Fruit fly (Drosophila melanogaster): ENCODE measurements around the gene Rchy1.
A peak's percentile ranks its signal among the peaks of the same experiment; 100 is the strongest.

The Rchy1 gene

dm6 chr2L:6465497-6465896 lies at the start of gene Rchy1:
Gene Rchy1, minus strand, starts transcription at chr2L:6465669.
- TF ChIP-seq CG11617 (GFP tag; optimal IDR thresholded peaks at IDR 0.05) (no peak), bab1 (GFP tag; optimal IDR thresholded peaks at IDR 0.05) (peak; percentile 53), cic (GFP tag; optimal IDR thresholded peaks at IDR 0.05) (peak; percentile 30), Crg-1 (GFP tag; optimal IDR thresholded peaks at IDR 0.05) (no peak)

- TF ChIP-seq CG7101 (tag; optimal IDR thresholded peaks at IDR 0.05) (no peak), CG12768 (GFP tag; optimal IDR thresholded peaks at IDR 0.05) (peak; percentile 51)
Measured at dm6 chr2L:6513948-6514347, 48.5 kb upstream of the Rchy1 start.

DNA sequence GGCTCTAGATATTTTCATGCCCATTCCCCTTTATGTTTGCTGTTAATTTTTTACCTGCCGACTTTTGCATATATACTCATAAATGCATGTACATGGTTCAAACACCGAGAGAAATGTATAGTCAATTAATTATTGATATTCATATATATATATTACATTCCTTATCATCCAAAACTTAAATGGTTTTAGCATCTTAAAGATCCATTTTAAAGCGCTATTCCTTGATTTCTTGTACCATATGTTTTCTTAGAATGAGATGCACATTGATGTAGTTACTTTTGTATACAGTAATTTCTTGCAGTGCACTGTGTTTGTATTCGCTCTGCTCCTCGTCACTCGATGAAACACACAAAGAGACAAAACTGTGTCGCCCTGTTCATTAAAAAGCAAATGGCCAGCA lies 43.2 kb upstream of the Rchy1 start:
- TF ChIP-seq toe (GFP tag; optimal IDR thresholded peaks at IDR 0.05) (no peak), Crg-1 (GFP tag; optimal IDR thresholded peaks at IDR 0.05) (no peak), Mnt (GFP tag; optimal IDR thresholded peaks at IDR 0.05) (no peak), CG12768 (GFP tag; optimal IDR thresholded peaks at IDR 0.05) (no peak), cnc (optimal IDR thresholded peaks at IDR 0.05) (no peak), CG1620 (GFP tag; optimal IDR thresholded peaks at IDR 0.05) (no peak)

DNA sequence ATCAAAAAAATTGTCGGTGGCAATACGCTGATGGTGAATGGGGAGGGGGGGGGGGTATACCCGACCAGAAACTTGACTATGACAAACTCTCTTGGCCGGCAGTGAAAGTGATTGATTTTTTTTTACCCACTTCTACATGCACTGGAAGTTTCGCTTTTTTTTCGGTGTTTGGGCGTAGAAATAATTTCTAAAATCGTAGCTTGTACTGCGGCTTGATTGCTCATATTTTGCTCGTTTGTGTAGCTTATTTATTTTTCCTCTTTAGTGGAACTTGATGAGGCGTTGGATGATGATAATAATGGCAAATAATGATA lies 38.2 kb upstream of the Rchy1 start:
- TF ChIP-seq CG12768 (GFP tag; optimal IDR thresholded peaks at IDR 0.05) (no peak), CG1620 (GFP tag; optimal IDR thresholded peaks at IDR 0.05) (no peak), pad (GFP tag; optimal IDR thresholded peaks at IDR 0.05) (no peak)

DNA sequence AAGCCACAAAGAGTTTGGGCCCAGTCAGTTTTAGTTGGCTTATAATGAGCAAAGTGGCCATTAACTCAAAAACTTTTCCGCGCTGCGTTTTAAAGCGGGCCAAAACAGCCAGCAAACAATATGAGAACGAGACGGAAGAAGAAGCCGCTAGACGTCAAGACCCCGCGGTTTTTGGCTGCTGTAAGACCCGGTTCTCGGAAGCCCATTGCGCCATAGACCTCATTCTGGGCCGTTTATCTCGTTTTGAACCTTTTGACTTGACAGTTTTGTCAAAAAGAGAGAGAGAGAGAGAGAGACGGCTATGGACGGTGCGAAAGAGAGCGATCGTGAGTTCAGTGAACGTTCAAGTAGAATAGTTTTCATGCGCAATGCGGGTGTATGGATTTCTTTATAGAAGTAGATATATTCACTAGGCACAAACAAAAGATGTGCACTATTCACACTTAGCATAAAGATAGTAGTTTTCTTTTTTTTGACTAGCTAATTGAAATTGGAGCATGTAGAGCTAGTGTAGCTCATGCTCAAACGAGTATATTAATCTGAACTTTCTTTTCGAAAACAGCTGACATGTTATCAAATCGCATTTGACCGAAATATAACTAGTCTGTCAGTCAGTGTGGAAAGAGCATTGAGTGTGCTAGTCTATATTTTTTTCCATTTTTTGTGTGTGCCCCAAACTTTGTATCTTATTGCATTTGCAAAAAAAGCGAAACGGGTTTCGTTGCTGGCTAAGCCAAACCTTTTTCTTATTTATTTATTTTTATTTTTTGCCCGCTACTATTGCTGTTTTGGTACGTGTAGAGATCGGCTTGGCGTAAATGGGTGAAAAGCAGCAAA lies 37.6 kb upstream of the Rchy1 start:
- no peak for TF ChIP-seq CG33017 (tag; optimal IDR thresholded peaks at IDR 0.05)
- no peak for TF ChIP-seq pad (GFP tag; optimal IDR thresholded peaks at IDR 0.05)
- TF ChIP-seq toe (GFP tag; optimal IDR thresholded peaks at IDR 0.05): no peak
- TF ChIP-seq CG11617 (GFP tag; optimal IDR thresholded peaks at IDR 0.05): no peak
- TF ChIP-seq CG5204 (GFP tag; optimal IDR thresholded peaks at IDR 0.05): no peak
- TF ChIP-seq ovo (GFP tag; optimal IDR thresholded peaks at IDR 0.05): no peak
- TF ChIP-seq cic (GFP tag; optimal IDR thresholded peaks at IDR 0.05): no peak
- no peak for TF ChIP-seq CG12768 (GFP tag; optimal IDR thresholded peaks at IDR 0.05)
- no peak for TF ChIP-seq CG7101 (tag; optimal IDR thresholded peaks at IDR 0.05)
- no peak for TF ChIP-seq Crg-1 (GFP tag; optimal IDR thresholded peaks at IDR 0.05)
- no peak for TF ChIP-seq bab1 (GFP tag; optimal IDR thresholded peaks at IDR 0.05)
- TF ChIP-seq CG1620 (GFP tag; optimal IDR thresholded peaks at IDR 0.05): no peak

dm6 chr2L:6500648-6501325 lies 35.3 kb upstream of the Rchy1 start:
- no peak for TF ChIP-seq Mnt (GFP tag; optimal IDR thresholded peaks at IDR 0.05)
- no peak for TF ChIP-seq Crg-1 (GFP tag; optimal IDR thresholded peaks at IDR 0.05)
- TF ChIP-seq CG33017 (tag; optimal IDR thresholded peaks at IDR 0.05): no peak
- TF ChIP-seq cnc (optimal IDR thresholded peaks at IDR 0.05): no peak
- no peak for TF ChIP-seq pad (GFP tag; optimal IDR thresholded peaks at IDR 0.05)
- no peak for TF ChIP-seq tj (GFP tag; optimal IDR thresholded peaks at IDR 0.05)
- no peak for TF ChIP-seq CG12768 (GFP tag; optimal IDR thresholded peaks at IDR 0.05)
- TF ChIP-seq kay (GFP tag; ENCODE audit: borderline replicate concordance): no peak
- TF ChIP-seq CG7045 (GFP tag; optimal IDR thresholded peaks at IDR 0.05): no peak
- TF ChIP-seq CG14711 (tag; optimal IDR thresholded peaks at IDR 0.05): no peak
- TF ChIP-seq toe (GFP tag; optimal IDR thresholded peaks at IDR 0.05): no peak
- no peak for TF ChIP-seq CG1620 (GFP tag; optimal IDR thresholded peaks at IDR 0.05)
- no peak for TF ChIP-seq Hr96 (GFP tag; optimal IDR thresholded peaks at IDR 0.05)

DNA sequence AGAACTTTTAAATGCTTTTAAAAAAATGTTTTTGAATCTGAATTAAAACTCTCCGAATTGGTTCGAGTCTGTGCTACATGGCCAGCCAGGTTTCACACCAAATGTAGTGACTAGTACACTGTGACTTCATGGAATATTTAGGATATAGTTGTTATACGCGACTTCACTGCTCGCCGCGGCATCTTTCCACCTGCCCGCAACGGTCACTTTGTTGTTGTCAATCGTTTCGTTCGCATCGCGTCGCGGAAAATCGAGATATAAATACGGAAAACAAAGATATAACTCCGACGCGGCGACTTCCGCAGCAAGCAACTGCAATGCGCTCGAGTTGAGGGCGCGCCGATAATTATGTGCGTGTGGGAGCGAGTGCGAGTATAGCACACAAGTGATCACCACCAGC lies 33.0 kb upstream of the Rchy1 start, which contains the start of gene CG31637:
CG31637 (plus strand) TSS at position 200 of the 400 bp plus-strand sequence.
- TF ChIP-seq pad (GFP tag; optimal IDR thresholded peaks at IDR 0.05) (peak; percentile 18), cic (GFP tag; optimal IDR thresholded peaks at IDR 0.05) (peak; percentile 11), Mnt (GFP tag; optimal IDR thresholded peaks at IDR 0.05) (no peak), bab1 (GFP tag; optimal IDR thresholded peaks at IDR 0.05) (peak; percentile 55), CG7101 (tag; optimal IDR thresholded peaks at IDR 0.05) (peak; percentile 15)

DNA sequence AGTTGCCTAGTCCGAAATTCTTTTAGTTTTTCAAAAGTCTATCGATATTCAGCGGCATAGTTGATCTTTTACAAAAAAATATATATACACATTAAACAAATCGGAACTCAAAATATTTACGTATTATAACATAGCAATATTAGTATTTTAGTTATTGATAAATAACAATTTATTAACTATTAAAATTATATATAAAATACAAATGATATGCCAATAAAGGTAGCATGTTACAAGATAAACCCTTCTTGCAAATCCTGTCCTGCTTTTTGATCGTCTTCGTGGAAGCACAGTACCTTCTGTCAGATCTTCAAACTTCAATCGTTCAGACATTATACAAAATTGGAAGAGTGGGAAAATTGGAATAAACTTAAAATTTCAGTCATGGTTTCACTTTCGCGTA lies 31.3 kb upstream of the Rchy1 start, which contains the start of gene CG9550:
CG9550 (plus strand) TSS at position 301 of the 400 bp plus-strand sequence.
- TF ChIP-seq kay (GFP tag; ENCODE audit: borderline replicate concordance) (no peak), Hr96 (GFP tag; optimal IDR thresholded peaks at IDR 0.05) (no peak), CG14711 (tag; optimal IDR thresholded peaks at IDR 0.05) (no peak)
